Worm (Caenorhabditis elegans) whole organism, L2 larva: ENCODE data around the gene F44A2.7.

Source experiments
- C34F6.9 ChIP-seq: fragments of 150-350 bp; optimal IDR thresholded peaks from 2 replicates; lab custom pipeline; 2014; ENCODE audit warnings: missing biosample characterization, missing genetic modification characterization
- ama-1 ChIP-seq: fragments of 150-350 bp; optimal IDR thresholded peaks from 2 replicates; lab custom pipeline; 2018; ENCODE audit warnings: inconsistent platforms
- elt-3 ChIP-seq: sonication (generic microtip); optimal IDR thresholded peaks from 2 replicates; lab custom pipeline; 2017; ENCODE audit warnings: missing biosample characterization, missing genetic modification characterization
- lsy-2 ChIP-seq, 2 experiments: fragments of 150-350 bp in 1 of 2; sonication (generic microtip) in 1 of 2; optimal IDR thresholded peaks; 2 replicates each; lab custom pipeline; 2014 to 2017; ENCODE audit warnings: missing biosample characterization in 2 of 2, missing genetic modification characterization in 2 of 2
- nhr-11 ChIP-seq: fragments of 150-350 bp; optimal IDR thresholded peaks from 2 replicates; lab custom pipeline; 2014; ENCODE audit warnings: missing biosample characterization, missing genetic modification characterization
- nhr-12 ChIP-seq: fragments of 150-350 bp; optimal IDR thresholded peaks from 2 replicates; lab custom pipeline; 2014; ENCODE audit warnings: missing biosample characterization, missing genetic modification characterization
- snpc-4 ChIP-seq: fragments of 150-350 bp; optimal IDR thresholded peaks from 2 replicates; lab custom pipeline; 2014; ENCODE audit warnings: missing biosample characterization, missing genetic modification characterization
- zag-1 ChIP-seq: fragments of 150-350 bp; optimal IDR thresholded peaks from 2 replicates; lab custom pipeline; 2014; ENCODE audit warnings: missing biosample characterization, missing genetic modification characterization
- ztf-11 ChIP-seq: sonication (generic microtip); optimal IDR thresholded peaks from 2 replicates; lab custom pipeline; 2017; ENCODE audit warnings: missing biosample characterization, missing genetic modification characterization

ce11 chrV:9318046-9318445, 3.2 kb upstream of the F44A2.7 start, which contains the start of gene kvs-3:
- TF ChIP-seq ztf-11 (tag; lab: Kevin White, UChicago): no peak
- TF ChIP-seq nhr-11 (tag; lab: Kevin White, UChicago): no peak
- no peak for TF ChIP-seq nhr-12 (tag; lab: Kevin White, UChicago)
- TF ChIP-seq elt-3 (tag; lab: Kevin White, UChicago): no peak
- TF ChIP-seq snpc-4: no peak
- TF ChIP-seq lsy-2 (tag; optimal IDR thresholded peaks at IDR 0.05; lab: Kevin White, UChicago): peak in 1 of 2 experiments; percentile 36
- no peak for TF ChIP-seq ama-1 (lab: Kevin White, UChicago)
- TF ChIP-seq C34F6.9 (tag; lab: Kevin White, UChicago): peak; percentile 12
- no peak for TF ChIP-seq zag-1 (tag; lab: Kevin White, UChicago)
